Worm (Caenorhabditis elegans) whole organism, L4 larva: ENCODE measurements around the gene pax-1.

Source experiments
- T20F7.1 ChIP-seq: fragments of 200-800 bp; sonication (Bioruptor generic); optimal IDR thresholded peaks from 2 replicates; lab custom pipeline; 2018; ENCODE audit warnings: mild to moderate bottlenecking, missing genetic modification characterization, missing compliant biosample characterization
- T26A8.4 ChIP-seq: fragments of 200-800 bp; sonication (Bioruptor generic); IDR thresholded peaks from 2 replicates; pipeline ENCODE4 v1.3.6; 2022; ENCODE audit warnings: missing genetic modification characterization, missing compliant biosample characterization
- Y5F2A.4 ChIP-seq: fragments of 200-800 bp; sonication (Bioruptor generic); optimal IDR thresholded peaks from 2 replicates; lab custom pipeline; 2018; ENCODE audit warnings: mild to moderate bottlenecking, missing genetic modification characterization, missing compliant biosample characterization
- Y75B8A.6 ChIP-seq: fragments of 200-800 bp; sonication (Bioruptor generic); IDR thresholded peaks from 2 replicates; pipeline ENCODE4 v1.3.6; 2022; ENCODE audit warnings: missing genetic modification reagents, missing genetic modification characterization, missing compliant biosample characterization
- ZK337.2 ChIP-seq: fragments of 200-800 bp; sonication (Bioruptor generic); IDR thresholded peaks from 2 replicates; pipeline ENCODE4 v1.3.6; 2022; ENCODE audit warnings: missing genetic modification reagents, missing genetic modification characterization, missing compliant biosample characterization
- aha-1 ChIP-seq: fragments of 150-350 bp; peaks from one replicate; lab custom pipeline; 2014; ENCODE audit warnings: missing biosample characterization, missing genetic modification characterization
- ama-1 ChIP-seq: fragments of 150-350 bp; optimal IDR thresholded peaks from 2 replicates; lab custom pipeline; 2014; ENCODE audit warnings: inconsistent platforms, mixed read lengths
- attf-4 ChIP-seq: sonication (generic microtip); optimal IDR thresholded peaks from 3 replicates; lab custom pipeline; 2017; ENCODE audit warnings: missing biosample characterization, missing genetic modification characterization
- ceh-28 ChIP-seq: fragments of 150-350 bp; optimal IDR thresholded peaks from 2 replicates; lab custom pipeline; 2014; ENCODE audit warnings: missing biosample characterization, missing genetic modification reagents, missing genetic modification characterization
- ceh-44 ChIP-seq: fragments of 200-800 bp; sonication (Bioruptor generic); IDR thresholded peaks from 2 replicates; pipeline ENCODE4 v1.3.6; 2022; ENCODE audit warnings: missing genetic modification reagents, missing genetic modification characterization, missing compliant biosample characterization
- ceh-62 ChIP-seq: sonication (generic microtip); optimal IDR thresholded peaks from 2 replicates; lab custom pipeline; 2017; ENCODE audit warnings: missing biosample characterization, missing genetic modification characterization
- ceh-82 ChIP-seq: sonication (generic microtip); optimal IDR thresholded peaks from 2 replicates; lab custom pipeline; 2017; ENCODE audit warnings: missing biosample characterization, missing genetic modification characterization
- ces-1 ChIP-seq: fragments of 150-350 bp; sonication (generic microtip); optimal IDR thresholded peaks from 4 replicates; lab custom pipeline; 2014; ENCODE audit warnings: missing biosample characterization, missing genetic modification reagents, missing genetic modification characterization
- daf-12 ChIP-seq: fragments of 150-350 bp; optimal IDR thresholded peaks from 2 replicates; lab custom pipeline; 2014; ENCODE audit warnings: missing biosample characterization, missing genetic modification reagents, missing genetic modification characterization
- daf-16 ChIP-seq, 3 experiments: sonication (generic microtip); optimal IDR thresholded peaks; 2 replicates each; lab custom pipeline; 2016 to 2017; ENCODE audit warnings: missing genetic modification characterization in 3 of 3, missing genetic modification reagents in 3 of 3, mild to moderate bottlenecking in 2 of 3, missing compliant biosample characterization in 2 of 3, missing biosample characterization in 1 of 3, moderate library complexity in 1 of 3
- daf-19 ChIP-seq: fragments of 200-800 bp; sonication (Bioruptor generic); conservative IDR thresholded peaks from 2 replicates; pipeline ENCODE4 v1.3.6; 2022; ENCODE audit warnings: missing genetic modification characterization, missing compliant biosample characterization
- daf-8 ChIP-seq: fragments of 200-800 bp; sonication (Bioruptor generic); IDR thresholded peaks from 2 replicates; pipeline ENCODE4 v1.3.6; 2022; ENCODE audit warnings: missing genetic modification characterization, missing compliant biosample characterization
- dmd-6 ChIP-seq: fragments of 200-800 bp; sonication (Bioruptor generic); IDR thresholded peaks from 2 replicates; pipeline ENCODE4 v1.3.6; 2022; ENCODE audit warnings: missing genetic modification reagents, missing genetic modification characterization, missing compliant biosample characterization
- dmd-8 ChIP-seq: fragments of 200-800 bp; sonication (Bioruptor generic); IDR thresholded peaks from 2 replicates; pipeline ENCODE4 v1.3.6; 2022; ENCODE audit warnings: missing genetic modification characterization, missing compliant biosample characterization
- dmd-9 ChIP-seq: fragments of 200-800 bp; sonication (Bioruptor generic); IDR thresholded peaks from 2 replicates; pipeline ENCODE4 v1.3.6; 2022; ENCODE audit warnings: missing genetic modification reagents, missing genetic modification characterization, missing compliant biosample characterization
- duxl-1 ChIP-seq: sonication (generic microtip); optimal IDR thresholded peaks from 2 replicates; lab custom pipeline; 2016; ENCODE audit warnings: mild to moderate bottlenecking, missing genetic modification characterization, moderate library complexity, missing compliant biosample characterization; ENCODE audit not compliant: poor library complexity
- dve-1 ChIP-seq: sonication (generic microtip); optimal IDR thresholded peaks from 2 replicates; lab custom pipeline; 2017; ENCODE audit warnings: antibody characterized with exemption, mild to moderate bottlenecking, missing genetic modification characterization, missing compliant biosample characterization; ENCODE audit not compliant: insufficient read depth
- egl-27 ChIP-seq: sonication (generic microtip); optimal IDR thresholded peaks from 3 replicates; lab custom pipeline; 2017; ENCODE audit warnings: missing biosample characterization, missing genetic modification reagents, missing genetic modification characterization
- gei-8 ChIP-seq: fragments of 200-800 bp; sonication (Bioruptor generic); optimal IDR thresholded peaks from 2 replicates; lab custom pipeline; 2018; ENCODE audit warnings: mild to moderate bottlenecking, missing genetic modification characterization, missing compliant biosample characterization
- hlh-11 ChIP-seq: fragments of 200-800 bp; sonication (Bioruptor generic); optimal IDR thresholded peaks from 2 replicates; lab custom pipeline; 2018; ENCODE audit warnings: mild to moderate bottlenecking, missing genetic modification characterization, missing compliant biosample characterization
- jun-1 ChIP-seq: fragments of 150-350 bp; optimal IDR thresholded peaks from 2 replicates; lab custom pipeline; 2014; ENCODE audit warnings: missing biosample characterization, missing genetic modification reagents, missing genetic modification characterization
- lin-29 ChIP-seq: fragments of 200-800 bp; sonication (Bioruptor generic); IDR thresholded peaks from 2 replicates; pipeline ENCODE4 v1.3.6; 2022; ENCODE audit warnings: missing genetic modification reagents, missing genetic modification characterization, missing compliant biosample characterization
- lir-3 ChIP-seq: sonication (generic microtip); optimal IDR thresholded peaks from 2 replicates; lab custom pipeline; 2016; ENCODE audit warnings: mild to moderate bottlenecking, missing genetic modification characterization, missing compliant biosample characterization
- lsy-2 ChIP-seq, 2 experiments: fragments of 150-350 bp in 1 of 2; sonication (generic microtip) in 1 of 2; optimal IDR thresholded peaks; 2 replicates each; lab custom pipeline; 2014 to 2017; ENCODE audit warnings: missing biosample characterization in 2 of 2, missing genetic modification characterization in 2 of 2
- madf-5 ChIP-seq, 2 experiments: fragments of 200-800 bp; sonication (Bioruptor generic); IDR thresholded peaks; 2 replicates each; pipeline ENCODE4 v1.3.6; 2022; ENCODE audit warnings: missing compliant biosample characterization in 2 of 2, missing genetic modification characterization in 2 of 2
- madf-9 ChIP-seq: fragments of 200-800 bp; sonication (Bioruptor generic); conservative IDR thresholded peaks from 2 replicates; pipeline ENCODE4 v1.3.6; 2022; ENCODE audit warnings: missing genetic modification reagents, missing genetic modification characterization, missing compliant biosample characterization
- mdl-1 ChIP-seq, 2 experiments: fragments of 150-350 bp in 1 of 2; sonication (generic microtip) in 1 of 2; optimal IDR thresholded peaks; 2 replicates each; lab custom pipeline; 2014 to 2017; ENCODE audit warnings: missing biosample characterization in 2 of 2, missing genetic modification characterization in 2 of 2
- mdt-29 ChIP-seq: fragments of 200-800 bp; sonication (Bioruptor generic); IDR thresholded peaks from 2 replicates; pipeline ENCODE4 v1.3.6; 2022; ENCODE audit warnings: missing genetic modification reagents, missing genetic modification characterization, missing compliant biosample characterization
- mep-1 ChIP-seq: fragments of 150-350 bp; sonication (generic microtip); optimal IDR thresholded peaks from 3 replicates; lab custom pipeline; 2014; ENCODE audit warnings: missing biosample characterization, missing genetic modification characterization
- mes-2 ChIP-seq: sonication (generic microtip); optimal IDR thresholded peaks from 2 replicates; lab custom pipeline; 2016; ENCODE audit warnings: missing genotype, mild to moderate bottlenecking, missing genetic modification characterization, missing compliant biosample characterization; ENCODE audit not compliant: poor library complexity, severe bottlenecking
- mxl-2 ChIP-seq: fragments of 200-800 bp; sonication (Bioruptor generic); conservative IDR thresholded peaks from 2 replicates; pipeline ENCODE4 v1.3.6; 2022; ENCODE audit warnings: missing genetic modification reagents, missing genetic modification characterization, missing compliant biosample characterization
- mxl-3 ChIP-seq: fragments of 200-800 bp; sonication (Bioruptor generic); optimal IDR thresholded peaks from 2 replicates; lab custom pipeline; 2018; ENCODE audit warnings: mild to moderate bottlenecking, missing genetic modification characterization, missing compliant biosample characterization
- nhr-10 ChIP-seq: fragments of 150-350 bp; optimal IDR thresholded peaks from 2 replicates; lab custom pipeline; 2014; ENCODE audit warnings: missing biosample characterization, missing genetic modification characterization
- nhr-11 ChIP-seq: fragments of 150-350 bp; optimal IDR thresholded peaks from 2 replicates; lab custom pipeline; 2014; ENCODE audit warnings: missing biosample characterization, missing genetic modification characterization
- nhr-111 ChIP-seq: fragments of 200-800 bp; sonication (Bioruptor generic); optimal IDR thresholded peaks from 2 replicates; lab custom pipeline; 2018; ENCODE audit warnings: mild to moderate bottlenecking, missing genetic modification characterization, missing compliant biosample characterization
- nhr-76 ChIP-seq: fragments of 150-350 bp; optimal IDR thresholded peaks from 2 replicates; lab custom pipeline; 2014; ENCODE audit warnings: missing biosample characterization, missing genetic modification characterization
- pha-4 ChIP-seq, 2 experiments: fragments of 150-350 bp in 1 of 2; fragments of 200-800 bp in 1 of 2; sonication (Bioruptor generic) in 1 of 2; IDR thresholded peaks in 1 of 2; optimal IDR thresholded peaks in 1 of 2; 2 replicates each; pipeline versions ENCODE4 v1.3.6 to Lab custom; 2014 to 2022; ENCODE audit warnings: missing genetic modification characterization in 2 of 2, missing genetic modification reagents in 2 of 2, missing biosample characterization in 1 of 2, missing compliant biosample characterization in 1 of 2
- sdz-12 ChIP-seq: fragments of 200-800 bp; sonication (Bioruptor generic); optimal IDR thresholded peaks from 2 replicates; lab custom pipeline; 2018; ENCODE audit warnings: mild to moderate bottlenecking, missing genetic modification characterization, missing compliant biosample characterization
- set-16 ChIP-seq: fragments of 200-800 bp; sonication (Bioruptor generic); IDR thresholded peaks from 2 replicates; pipeline ENCODE4 v1.3.6; 2022; ENCODE audit warnings: missing genetic modification reagents, missing genetic modification characterization, missing compliant biosample characterization
- spr-1 ChIP-seq: sonication (generic microtip); optimal IDR thresholded peaks from 2 replicates; lab custom pipeline; 2016; ENCODE audit warnings: mild to moderate bottlenecking, missing genetic modification characterization, missing compliant biosample characterization
- tag-97 ChIP-seq: fragments of 200-800 bp; sonication (Bioruptor generic); IDR thresholded peaks from 2 replicates; pipeline ENCODE4 v1.3.6; 2022; ENCODE audit warnings: missing genetic modification characterization, missing compliant biosample characterization
- unc-130 ChIP-seq: sonication (generic microtip); optimal IDR thresholded peaks from 2 replicates; lab custom pipeline; 2016; ENCODE audit warnings: missing genetic modification reagents, missing genetic modification characterization, missing compliant biosample characterization
- zip-11 ChIP-seq: fragments of 200-800 bp; sonication (Bioruptor generic); IDR thresholded peaks from 2 replicates; pipeline ENCODE4 v1.3.6; 2022; ENCODE audit warnings: missing genetic modification characterization, missing compliant biosample characterization
- zip-2 ChIP-seq: fragments of 150-350 bp; optimal IDR thresholded peaks from 2 replicates; lab custom pipeline; 2014; ENCODE audit warnings: missing biosample characterization, missing genetic modification characterization
- ztf-11 ChIP-seq: fragments of 150-350 bp; optimal IDR thresholded peaks from 2 replicates; lab custom pipeline; 2014; ENCODE audit warnings: missing biosample characterization, missing genetic modification characterization
- ztf-7 ChIP-seq: fragments of 150-350 bp; optimal IDR thresholded peaks from 2 replicates; lab custom pipeline; 2014; ENCODE audit warnings: missing biosample characterization, missing genetic modification characterization

Gene pax-1

ce11 chrV:8228712-8229119 is 4.0 kb downstream of the pax-1 start (continued):
- TF ChIP-seq mxl-3 (GFP tag; lab: Kevin White, UChicago) (peak; percentile 66), tag-97 (GFP tag; lab: Robert Waterston, UW) (no peak), spr-1 (tag; lab: Kevin White, UChicago) (peak; percentile 85), zip-11 (GFP tag; lab: Robert Waterston, UW) (no peak), ama-1 (lab: Kevin White, UChicago) (peak; percentile 94), ceh-62 (tag; lab: Kevin White, UChicago) (no peak), sdz-12 (GFP tag; lab: Kevin White, UChicago) (no peak), ceh-28 (tag; lab: Kevin White, UChicago) (no peak), daf-19 (GFP tag; lab: Robert Waterston, UW) (peak; percentile 71; the same call in 1 of the 2 replicates), madf-9 (GFP tag; lab: Robert Waterston, UW) (0 out of 2 replicates have a peak, but pooled peaks have one; percentile 10), madf-5 (GFP tag; IDR thresholded peaks at IDR 0.05; lab: Robert Waterston, UW) (no peak), egl-27 (tag; lab: Kevin White, UChicago) (no peak), ztf-11 (tag; lab: Kevin White, UChicago) (no peak), nhr-76 (no peak), daf-16 (GFP tag; optimal IDR thresholded peaks at IDR 0.05; lab: Kevin White, UChicago) (peak; percentile 65 to 88), daf-16 (tag; optimal IDR thresholded peaks at IDR 0.05; lab: Kevin White, UChicago) (peak; percentile 86), zip-2 (tag; lab: Kevin White, UChicago) (no peak), daf-8 (GFP tag; lab: Robert Waterston, UW) (no peak), ceh-44 (peak; percentile 93), daf-12 (tag; lab: Kevin White, UChicago) (no peak), lin-29 (GFP tag; lab: Robert Waterston, UW) (peak; percentile 25; the same call in 1 of the 2 replicates), dve-1 (tag; lab: Kevin White, UChicago) (peak; percentile 92), mxl-2 (GFP tag; lab: Robert Waterston, UW) (no peak), dmd-9 (GFP tag; lab: Robert Waterston, UW) (peak; percentile 74), Y5F2A.4 (GFP tag; lab: Kevin White, UChicago) (no peak), lsy-2 (tag; optimal IDR thresholded peaks at IDR 0.05; lab: Kevin White, UChicago) (peak in 1 of 2 experiments; percentile 77), jun-1 (tag; lab: Kevin White, UChicago) (no peak), aha-1 (tag; lab: Kevin White, UChicago) (no peak), T20F7.1 (GFP tag; lab: Kevin White, UChicago) (peak; percentile 82), lir-3 (tag; lab: Kevin White, UChicago) (peak; percentile 22), T26A8.4 (GFP tag; lab: Robert Waterston, UW) (peak; percentile 91), set-16 (GFP tag; lab: Robert Waterston, UW) (no peak), unc-130 (peak; percentile 91), nhr-10 (tag; lab: Kevin White, UChicago) (peak; percentile 16), ztf-7 (tag; lab: Kevin White, UChicago) (peak; percentile 4), gei-8 (GFP tag; lab: Kevin White, UChicago) (no peak), pha-4 (GFP tag; IDR thresholded peaks at IDR 0.05; lab: Robert Waterston, UW) (peak; percentile 86), pha-4 (tag; optimal IDR thresholded peaks at IDR 0.05; lab: Kevin White, UChicago) (no peak), nhr-11 (tag; lab: Kevin White, UChicago) (peak; percentile 49), attf-4 (no peak), mep-1 (tag; lab: Kevin White, UChicago) (peak; percentile 93), ceh-82 (tag; lab: Kevin White, UChicago) (no peak), mdt-29 (GFP tag; lab: Robert Waterston, UW) (peak; percentile 70), ZK337.2 (GFP tag; lab: Robert Waterston, UW) (no peak), ces-1 (peak; percentile 13), hlh-11 (tag; lab: Kevin White, UChicago) (peak; percentile 83), mdl-1 (tag; optimal IDR thresholded peaks at IDR 0.05; lab: Kevin White, UChicago) (peak; percentile 48 to 51), nhr-111 (peak; percentile 70), dmd-6 (GFP tag; lab: Robert Waterston, UW) (peak; percentile 74), dmd-8 (GFP tag; lab: Robert Waterston, UW) (no peak), duxl-1 (peak; percentile 92), Y75B8A.6 (GFP tag; lab: Robert Waterston, UW) (no peak), mes-2 (tag; lab: Kevin White, UChicago) (peak; percentile 90)
